Comparison of ENCODE assay signal across 3 fruit fly cellular contexts in the genomic region with DNA sequence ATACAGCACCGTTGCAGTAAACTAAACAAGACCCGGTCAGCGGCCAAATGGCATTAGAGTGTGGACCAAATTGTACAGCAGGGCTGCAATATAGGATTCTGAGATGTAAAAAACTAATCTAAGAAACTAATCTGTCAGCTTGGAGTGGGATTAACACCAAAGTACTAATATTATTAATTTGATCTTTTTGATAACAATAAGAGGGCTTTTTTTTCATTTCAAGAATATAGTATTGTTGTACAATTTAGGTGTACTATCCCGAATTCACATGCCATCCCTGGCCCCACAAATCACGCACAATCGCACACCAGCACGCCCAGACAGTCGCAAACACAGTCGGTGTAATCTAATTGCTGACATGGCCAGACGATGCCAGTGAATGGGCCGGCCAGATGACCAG.
TF ChIP-seq lines count a peak whose summit lies in the region.

No protein-coding gene starts in this region.

- TF ChIP-seq CTCF in whole organism, embryonic (GFP tag; optimal IDR thresholded peaks at IDR 0.05; lab: Kevin White, UChicago): no peak

TF ChIP-seq in whole organism, embryonic, 481 proteins besides CTCF, POLR2A, EP300 and RAD21:
- TF ChIP-seq CG3163 (GFP tag; optimal IDR thresholded peaks at IDR 0.05; lab: Kevin White, UChicago) (no peak), Drgx (GFP tag; IDR thresholded peaks at IDR 0.05; lab: Robert Waterston, UW) (peak; percentile 30; the same call in 1 of the 2 replicates)
TF ChIP-seq in whole organism, embryonic: peak in this region for 1.

TF ChIP-seq in whole organism, prepupa, 60 proteins besides CTCF, POLR2A, EP300 and RAD21:
- TF ChIP-seq CG11762 (GFP tag; optimal IDR thresholded peaks at IDR 0.05; lab: Kevin White, UChicago; ENCODE audit: insufficient read depth) (no peak), ss (GFP tag; optimal IDR thresholded peaks at IDR 0.05; lab: Kevin White, UChicago) (no peak), Smox (GFP tag; optimal IDR thresholded peaks at IDR 0.05; lab: Kevin White, UChicago) (no peak), CG32006 (GFP tag; optimal IDR thresholded peaks at IDR 0.05; lab: Kevin White, UChicago) (peak; percentile 61), CG11294 (GFP tag; IDR thresholded peaks at IDR 0.05; lab: Robert Waterston, UW) (no peak), net (GFP tag; optimal IDR thresholded peaks at IDR 0.05; lab: Kevin White, UChicago) (no peak), Eip93F (GFP tag; optimal IDR thresholded peaks at IDR 0.05; lab: Kevin White, UChicago) (no peak), Gug (GFP tag; IDR thresholded peaks at IDR 0.05; lab: Robert Waterston, UW) (no peak), CG3919 (GFP tag; optimal IDR thresholded peaks at IDR 0.05; lab: Kevin White, UChicago) (peak; percentile 20), CG16779 (tag; optimal IDR thresholded peaks at IDR 0.05; lab: Kevin White, UChicago) (no peak), vri (GFP tag; optimal IDR thresholded peaks at IDR 0.05; lab: Kevin White, UChicago) (no peak), CG6854 (GFP tag; optimal IDR thresholded peaks at IDR 0.05; lab: Kevin White, UChicago) (no peak), Eip75B (GFP tag; optimal IDR thresholded peaks at IDR 0.05; lab: Kevin White, UChicago) (no peak), CG15336 (GFP tag; IDR thresholded peaks at IDR 0.05; lab: Robert Waterston, UW) (peak; percentile 65), CG8119 (GFP tag; IDR thresholded peaks at IDR 0.05; lab: Robert Waterston, UW) (0 out of 3 replicates have a peak, but pooled peaks have one; percentile 36), fkh (GFP tag; optimal IDR thresholded peaks at IDR 0.05; lab: Kevin White, UChicago) (no peak), CG7368 (GFP tag; optimal IDR thresholded peaks at IDR 0.05; lab: Kevin White, UChicago) (no peak), CG6163 (GFP tag; IDR thresholded peaks at IDR 0.05; lab: Robert Waterston, UW) (peak; percentile 43; the same call in 1 of the 3 replicates), acj6 (GFP tag; optimal IDR thresholded peaks at IDR 0.05; lab: Kevin White, UChicago) (no peak), CG8319 (GFP tag; optimal IDR thresholded peaks at IDR 0.05; lab: Kevin White, UChicago) (no peak), Ets21C (GFP tag; optimal IDR thresholded peaks at IDR 0.05; lab: Kevin White, UChicago) (no peak), Hr38 (GFP tag; optimal IDR thresholded peaks at IDR 0.05; lab: Kevin White, UChicago) (no peak), CG6276 (GFP tag; optimal IDR thresholded peaks at IDR 0.05; lab: Kevin White, UChicago) (peak; percentile 22), Eip78C (GFP tag; lab: Kevin White, UChicago) (peak; percentile 68), salr (GFP tag; optimal IDR thresholded peaks at IDR 0.05; lab: Kevin White, UChicago) (no peak), eg (GFP tag; IDR thresholded peaks at IDR 0.05; lab: Robert Waterston, UW) (0 out of 3 replicates have a peak, but pooled peaks have one; percentile 45), achi (GFP tag; optimal IDR thresholded peaks at IDR 0.05; lab: Kevin White, UChicago) (no peak)

TF ChIP-seq in whole organism, pupa, 21 proteins besides CTCF, POLR2A, EP300 and RAD21:
- peak; percentile 74 for TF ChIP-seq CG14655 (GFP tag; optimal IDR thresholded peaks at IDR 0.05; lab: Kevin White, UChicago)
- TF ChIP-seq CG15710 (tag; optimal IDR thresholded peaks at IDR 0.05; lab: Kevin White, UChicago): no peak
- peak; percentile 69 for TF ChIP-seq CG8301 (tag; optimal IDR thresholded peaks at IDR 0.05; lab: Kevin White, UChicago)
- TF ChIP-seq Ets98B (GFP tag; IDR thresholded peaks at IDR 0.05; lab: Robert Waterston, UW): no peak
- no peak for TF ChIP-seq Snoo (tag; optimal IDR thresholded peaks at IDR 0.05; lab: Kevin White, UChicago)
- TF ChIP-seq CG10348 (GFP tag; IDR thresholded peaks at IDR 0.05; lab: Robert Waterston, UW): no peak
